Worm (Caenorhabditis elegans) whole organism, late embryonic: ENCODE data around the gene C43G2.3.

Source experiments
- K02D7.2 ChIP-seq: sonication (generic microtip); optimal IDR thresholded peaks from 2 replicates; lab custom pipeline; 2017; ENCODE audit warnings: mild to moderate bottlenecking, missing genetic modification characterization, missing compliant biosample characterization
- ama-1 ChIP-seq: fragments of 150-350 bp; optimal IDR thresholded peaks from 2 replicates; lab custom pipeline; 2014
- fkh-10 ChIP-seq: fragments of 150-350 bp; optimal IDR thresholded peaks from 2 replicates; lab custom pipeline; 2014; ENCODE audit warnings: missing biosample characterization, missing genetic modification reagents, missing genetic modification characterization
- lin-11 ChIP-seq: fragments of 200-800 bp; sonication (Bioruptor generic); optimal IDR thresholded peaks from 2 replicates; lab custom pipeline; 2018; ENCODE audit warnings: mild to moderate bottlenecking, missing genetic modification characterization, missing compliant biosample characterization
- nfya-1 ChIP-seq: sonication (generic microtip); optimal IDR thresholded peaks from 2 replicates; lab custom pipeline; 2017; ENCODE audit warnings: missing genetic modification characterization, mild to moderate bottlenecking, missing compliant biosample characterization, antibody characterized with exemption, moderate library complexity
- nhr-11 ChIP-seq: fragments of 150-350 bp; optimal IDR thresholded peaks from 2 replicates; lab custom pipeline; 2014; ENCODE audit warnings: missing biosample characterization, missing genetic modification characterization
- pha-4 ChIP-seq: fragments of 150-350 bp; optimal IDR thresholded peaks from 2 replicates; lab custom pipeline; 2018; ENCODE audit warnings: missing biosample characterization, missing genetic modification reagents, missing genetic modification characterization
- sdc-2 ChIP-seq: sonication (generic microtip); optimal IDR thresholded peaks from 2 replicates; lab custom pipeline; 2016; ENCODE audit warnings: missing genotype, missing genetic modification characterization, missing compliant biosample characterization
- tbx-7 ChIP-seq: sonication (generic microtip); optimal IDR thresholded peaks from 2 replicates; lab custom pipeline; 2016; ENCODE audit warnings: missing genotype, missing genetic modification characterization, missing compliant biosample characterization
- unc-55 ChIP-seq: sonication (generic microtip); optimal IDR thresholded peaks from 2 replicates; lab custom pipeline; 2017; ENCODE audit warnings: missing biosample characterization, missing genetic modification reagents, missing genetic modification characterization

- TF ChIP-seq ama-1 (no peak), K02D7.2 (no peak), unc-55 (GFP tag; lab: Kevin White, UChicago) (no peak), fkh-10 (no peak), pha-4 (no peak), nhr-11 (no peak), nfya-1 (tag; lab: Kevin White, UChicago) (no peak), sdc-2 (no peak), tbx-7 (no peak), lin-11 (tag; lab: Kevin White, UChicago) (no peak)
These were observed 40.6 kb downstream of the C43G2.3 start for ce11 chrIV:6618607-6619006.
